Worm (Caenorhabditis elegans): ENCODE data around the gene Y55F3AM.13.

DNA sequence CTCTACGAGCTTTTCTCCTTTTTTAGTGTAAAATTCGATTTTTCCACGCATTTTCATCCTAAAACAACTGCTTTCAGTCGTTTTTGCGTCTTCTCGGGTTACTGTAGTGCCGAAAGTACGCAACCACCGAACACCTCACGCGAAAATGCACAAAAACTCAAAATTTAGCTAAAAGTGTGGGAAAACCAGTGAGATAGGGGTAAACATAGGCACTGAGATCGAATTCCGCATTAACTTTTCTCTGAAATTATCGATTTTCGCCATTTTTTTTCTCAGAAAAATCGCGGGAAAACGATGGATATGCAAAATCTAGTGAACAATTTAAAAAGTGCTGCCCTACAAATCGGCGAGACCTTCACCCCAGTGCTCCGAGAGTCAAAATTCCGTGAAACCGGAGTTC is 45.9 kb downstream of the Y55F3AM.13 start, which contains the start of gene atg-3:
- TF ChIP-seq ceh-9 (tag; optimal IDR thresholded peaks at IDR 0.05) (no peak), lin-11 (tag; optimal IDR thresholded peaks at IDR 0.05) (no peak), nhr-232 (tag; optimal IDR thresholded peaks at IDR 0.05) (no peak), F13H6.1 (tag; optimal IDR thresholded peaks at IDR 0.05) (no peak), ama-1 (optimal IDR thresholded peaks at IDR 0.05) (no peak), tbx-2 (tag; optimal IDR thresholded peaks at IDR 0.05) (no peak), sox-4 (tag; optimal IDR thresholded peaks at IDR 0.05) (no peak)

Measured in whole organism, late embryonic.